ENCODE assay signal across 2 fruit fly cellular contexts in the genomic region with DNA sequence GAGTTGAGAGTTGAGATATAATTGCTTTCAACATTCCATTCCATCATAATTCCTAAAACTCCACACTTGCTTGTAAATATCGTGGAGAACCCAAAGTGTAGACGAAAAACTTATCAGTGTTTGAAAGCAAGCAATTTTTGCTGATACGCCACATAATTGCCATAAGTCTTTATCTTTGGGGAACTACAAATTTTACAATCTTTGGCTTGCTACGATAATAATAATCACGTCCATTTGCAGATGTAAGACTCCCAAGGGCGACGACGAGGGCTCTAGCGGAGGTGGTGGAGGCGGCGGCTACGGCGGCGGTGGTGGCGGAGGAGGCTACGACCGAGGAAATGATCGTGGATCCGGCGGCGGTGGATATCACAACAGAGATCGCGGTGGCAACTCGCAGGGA.
A peak's percentile ranks its signal among the peaks of the same experiment; 100 is the strongest.
TF ChIP-seq lines count a peak whose summit lies in the region.

No protein-coding gene starts in this region.

- TF ChIP-seq CTCF in whole organism, embryonic (GFP tag; optimal IDR thresholded peaks at IDR 0.05; lab: Kevin White, UChicago), result no peak

TF ChIP-seq in whole organism, embryonic, 481 proteins besides CTCF, POLR2A, EP300 and RAD21:
- TF ChIP-seq row (GFP tag; IDR thresholded peaks at IDR 0.05; lab: Robert Waterston, UW) (no peak), lbe (GFP tag; optimal IDR thresholded peaks at IDR 0.05; lab: Kevin White, UChicago) (no peak), slbo (GFP tag; IDR thresholded peaks at IDR 0.05; lab: Robert Waterston, UW) (no peak), exex (tag; optimal IDR thresholded peaks at IDR 0.05; lab: Kevin White, UChicago) (peak; percentile 69), ind (GFP tag; optimal IDR thresholded peaks at IDR 0.05; lab: Kevin White, UChicago) (no peak), onecut (GFP tag; IDR thresholded peaks at IDR 0.05; lab: Robert Waterston, UW) (no peak), lilli (GFP tag; optimal IDR thresholded peaks at IDR 0.05; lab: Kevin White, UChicago) (no peak), CG3847 (GFP tag; IDR thresholded peaks at IDR 0.05; lab: Robert Waterston, UW) (no peak), Drgx (GFP tag; IDR thresholded peaks at IDR 0.05; lab: Robert Waterston, UW) (no peak), shn (GFP tag; optimal IDR thresholded peaks at IDR 0.05; lab: Kevin White, UChicago) (no peak), crol (GFP tag; IDR thresholded peaks at IDR 0.05; lab: Robert Waterston, UW) (peak; percentile 20; the same call in 1 of the 2 replicates), CG4360 (GFP tag; IDR thresholded peaks at IDR 0.05; lab: Robert Waterston, UW) (no peak), D (optimal IDR thresholded peaks at IDR 0.05; lab: Kevin White, UChicago) (no peak), D (GFP tag; optimal IDR thresholded peaks at IDR 0.05; lab: Kevin White, UChicago) (no peak), sug (tag; optimal IDR thresholded peaks at IDR 0.05; lab: Kevin White, UChicago) (peak; percentile 25), CG30020 (tag; optimal IDR thresholded peaks at IDR 0.05; lab: Kevin White, UChicago) (no peak), CG11085 (GFP tag; IDR thresholded peaks at IDR 0.05; lab: Robert Waterston, UW) (no peak), Med (GFP tag; lab: Kevin White, UChicago) (peak; percentile 48)

TF ChIP-seq in whole organism, wandering third instar larva, 38 proteins besides CTCF, POLR2A, EP300 and RAD21:
- TF ChIP-seq sv (GFP tag; optimal IDR thresholded peaks at IDR 0.05; lab: Kevin White, UChicago) (no peak), Rel (GFP tag; optimal IDR thresholded peaks at IDR 0.05; lab: Kevin White, UChicago) (no peak), Rel (tag; optimal IDR thresholded peaks at IDR 0.05; lab: Kevin White, UChicago) (peak; percentile 56)
